Worm (Caenorhabditis elegans): ENCODE results near the gene sru-3.

sru-3 gene

ce11 chrIV:9496306-9496705 lies at the start of gene sru-3:
TSS of gene sru-3 (plus strand) at chrIV:9496606.
- no peak for TF ChIP-seq F22D6.2 (tag; optimal IDR thresholded peaks at IDR 0.05)
- TF ChIP-seq F55B11.4 (tag; optimal IDR thresholded peaks at IDR 0.05; ENCODE audit: borderline replicate concordance, insufficient read depth), result no peak
- no peak for TF ChIP-seq C17E4.6 (GFP tag; IDR thresholded peaks at IDR 0.05)
- no peak for TF ChIP-seq unc-130 (GFP tag; optimal IDR thresholded peaks at IDR 0.05)
- TF ChIP-seq B0261.1 (tag; optimal IDR thresholded peaks at IDR 0.05), result no peak
- no peak for TF ChIP-seq dox-1 (GFP tag; IDR thresholded peaks at IDR 0.05)
- TF ChIP-seq F57A8.1 (GFP tag; optimal IDR thresholded peaks at IDR 0.05), result no peak
- TF ChIP-seq sptf-2 (GFP tag; optimal IDR thresholded peaks at IDR 0.05), result no peak

ce11 chrIV:9447209-9447608 lies 49.2 kb upstream of the sru-3 start, which contains the start of gene hsp-12.6:
TSS of gene hsp-12.6 (minus strand) at chrIV:9447228.
- TF ChIP-seq lsl-1 (GFP tag; optimal IDR thresholded peaks at IDR 0.05) (no peak), K12H6.12 (tag; optimal IDR thresholded peaks at IDR 0.05) (peak; percentile 2)

- TF ChIP-seq Y95B8A.8 (GFP tag; IDR thresholded peaks at IDR 0.05) (no peak), attf-5 (GFP tag; optimal IDR thresholded peaks at IDR 0.05) (no peak), nhr-120 (GFP tag; IDR thresholded peaks at IDR 0.05) (no peak), xnd-1 (tag; optimal IDR thresholded peaks at IDR 0.05) (no peak), atf-7 (tag; optimal IDR thresholded peaks at IDR 0.05) (no peak), bed-1 (GFP tag; IDR thresholded peaks at IDR 0.05) (no peak), gei-17 (GFP tag; optimal IDR thresholded peaks at IDR 0.05) (no peak), nhr-80 (tag; optimal IDR thresholded peaks at IDR 0.05) (no peak), ztf-25 (GFP tag; IDR thresholded peaks at IDR 0.05) (no peak), dpff-1 (tag; optimal IDR thresholded peaks at IDR 0.05) (no peak), F52B5.7 (tag; optimal IDR thresholded peaks at IDR 0.05) (no peak), ztf-26 (tag; optimal IDR thresholded peaks at IDR 0.05) (no peak)
Measured at ce11 chrIV:9450375-9450774, 46.0 kb upstream of the sru-3 start, which contains the start of gene cpin-1. TSS of gene cpin-1 (plus strand) at chrIV:9450675.

ce11 chrIV:9451816-9452215 lies 44.6 kb upstream of the sru-3 start:
- TF ChIP-seq snpc-1.1 (tag; optimal IDR thresholded peaks at IDR 0.05; ENCODE audit: insufficient read depth) (no peak), hsf-1 (GFP tag; IDR thresholded peaks at IDR 0.05) (no peak), hmg-1.2 (GFP tag; IDR thresholded peaks at IDR 0.05) (no peak), F49E8.2 (tag; optimal IDR thresholded peaks at IDR 0.05; ENCODE audit: insufficient read depth) (no peak), attf-3 (GFP tag; conservative IDR thresholded peaks at IDR 0.05) (no peak), mel-28 (tag; optimal IDR thresholded peaks at IDR 0.05; ENCODE audit: borderline replicate concordance) (no peak), snpc-3.4 (tag; optimal IDR thresholded peaks at IDR 0.05) (no peak), F55B11.4 (tag; optimal IDR thresholded peaks at IDR 0.05; ENCODE audit: borderline replicate concordance, insufficient read depth) (no peak), ekl-4 (GFP tag; IDR thresholded peaks at IDR 0.05) (no peak), B0336.3 (GFP tag; IDR thresholded peaks at IDR 0.05) (no peak), F33H1.4 (GFP tag; IDR thresholded peaks at IDR 0.05) (no peak)

ce11 chrIV:9457400-9457799 lies 39.0 kb upstream of the sru-3 start, which contains the start of gene cutl-17:
TSS of gene cutl-17 (minus strand) at chrIV:9457500.
- TF ChIP-seq dpl-1 (GFP tag; optimal IDR thresholded peaks at IDR 0.05), result no peak
- TF ChIP-seq F10E7.11 (tag; optimal IDR thresholded peaks at IDR 0.05), result no peak
- no peak for TF ChIP-seq hsf-1 (GFP tag; IDR thresholded peaks at IDR 0.05)
- TF ChIP-seq T26A5.8 (tag; optimal IDR thresholded peaks at IDR 0.05), result no peak
- TF ChIP-seq hmg-20 (GFP tag; IDR thresholded peaks at IDR 0.05), result no peak

All from whole organism, young adult.